Worm (Caenorhabditis elegans) whole organism, early embryonic: ENCODE measurements around the gene H06H21.11.

Source experiments
- B0310.2 ChIP-seq: sonication (generic microtip); optimal IDR thresholded peaks from 2 replicates; lab custom pipeline; 2016; ENCODE audit warnings: mild to moderate bottlenecking, missing genetic modification characterization, missing compliant biosample characterization
- F13C5.2 ChIP-seq: sonication (generic microtip); optimal IDR thresholded peaks from 2 replicates; lab custom pipeline; 2017; ENCODE audit warnings: mild to moderate bottlenecking, missing genetic modification characterization, inconsistent platforms, missing compliant biosample characterization
- aly-1 ChIP-seq: sonication (generic microtip); optimal IDR thresholded peaks from 2 replicates; lab custom pipeline; 2016; ENCODE audit warnings: missing genetic modification characterization, missing compliant biosample characterization
- ama-1 ChIP-seq: fragments of 150-350 bp; optimal IDR thresholded peaks from 2 replicates; lab custom pipeline; 2014
- ceh-13 ChIP-seq: fragments of 200-800 bp; sonication (Bioruptor generic); optimal IDR thresholded peaks from 2 replicates; lab custom pipeline; 2018; ENCODE audit warnings: mild to moderate bottlenecking, missing genetic modification characterization, missing compliant biosample characterization
- ceh-36 ChIP-seq: sonication (generic microtip); optimal IDR thresholded peaks from 2 replicates; lab custom pipeline; 2016; ENCODE audit warnings: missing genetic modification characterization, inconsistent platforms, missing compliant biosample characterization
- ets-7 ChIP-seq: sonication (generic microtip); optimal IDR thresholded peaks from 2 replicates; lab custom pipeline; 2016; ENCODE audit warnings: missing genotype, missing genetic modification characterization, missing compliant biosample characterization
- flt-1 ChIP-seq: fragments of 200-800 bp; sonication (Bioruptor generic); IDR thresholded peaks from 2 replicates; pipeline ENCODE4 v1.3.6; 2022; ENCODE audit warnings: missing genetic modification characterization, missing compliant biosample characterization
- hmbx-1 ChIP-seq: sonication (generic microtip); optimal IDR thresholded peaks from 2 replicates; lab custom pipeline; 2016; ENCODE audit warnings: mild to moderate bottlenecking, missing genetic modification characterization, missing compliant biosample characterization
- hmg-4 ChIP-seq: fragments of 200-800 bp; sonication (Bioruptor generic); optimal IDR thresholded peaks from 2 replicates; lab custom pipeline; 2018; ENCODE audit warnings: mild to moderate bottlenecking, missing genetic modification characterization, missing compliant biosample characterization
- hnd-1 ChIP-seq: sonication (generic microtip); optimal IDR thresholded peaks from 2 replicates; lab custom pipeline; 2016; ENCODE audit warnings: missing genetic modification characterization, missing compliant biosample characterization
- pes-1 ChIP-seq: fragments of 200-800 bp; sonication (Bioruptor generic); IDR thresholded peaks from 2 replicates; pipeline ENCODE4 v1.3.6; 2022; ENCODE audit warnings: missing genetic modification reagents, missing genetic modification characterization, missing compliant biosample characterization
- scrt-1 ChIP-seq: fragments of 200-800 bp; sonication (Bioruptor generic); IDR thresholded peaks from 2 replicates; pipeline ENCODE4 v1.3.6; 2022; ENCODE audit warnings: missing genetic modification characterization, missing compliant biosample characterization
- sea-1 ChIP-seq: fragments of 200-800 bp; sonication (Bioruptor generic); conservative IDR thresholded peaks from 2 replicates; pipeline ENCODE4 v1.3.6; 2022; ENCODE audit warnings: missing genetic modification characterization, missing compliant biosample characterization
- tbx-11 ChIP-seq: fragments of 200-800 bp; sonication (Bioruptor generic); IDR thresholded peaks from 2 replicates; pipeline ENCODE4 v1.3.6; 2022; ENCODE audit warnings: missing genetic modification characterization, missing compliant biosample characterization
- tbx-37 ChIP-seq: fragments of 200-800 bp; sonication (Bioruptor generic); conservative IDR thresholded peaks from 2 replicates; pipeline ENCODE4 v1.3.6; 2022; ENCODE audit warnings: missing genetic modification reagents, missing genetic modification characterization, missing compliant biosample characterization
- tra-4 ChIP-seq: sonication (generic microtip); optimal IDR thresholded peaks from 2 replicates; lab custom pipeline; 2017; ENCODE audit warnings: missing genetic modification characterization, missing compliant biosample characterization

Gene H06H21.11

ce11 chrIV:4814185-4814584 lies 7.1 kb upstream of the H06H21.11 start, which contains the start of gene srw-94:
srw-94 (plus strand) TSS chrIV:4814485.
- TF ChIP-seq tbx-11 (GFP tag; lab: Robert Waterston, UW), result no peak
- no peak for TF ChIP-seq ets-7 (tag; lab: Kevin White, UChicago)
- TF ChIP-seq ceh-36 (tag; lab: Kevin White, UChicago), result no peak
- no peak for TF ChIP-seq tbx-37 (GFP tag; lab: Robert Waterston, UW)
- TF ChIP-seq hmg-4, result no peak
- TF ChIP-seq ceh-13 (GFP tag; lab: Kevin White, UChicago), result no peak
- no peak for TF ChIP-seq hnd-1 (tag; lab: Kevin White, UChicago)
- TF ChIP-seq flt-1 (GFP tag; lab: Robert Waterston, UW), result no peak
- TF ChIP-seq hmbx-1 (tag; lab: Kevin White, UChicago), result no peak
- TF ChIP-seq tra-4 (tag; lab: Kevin White, UChicago), result no peak
- TF ChIP-seq sea-1, result no peak
- TF ChIP-seq scrt-1 (GFP tag; lab: Robert Waterston, UW), result no peak
- no peak for TF ChIP-seq pes-1 (GFP tag; lab: Robert Waterston, UW)
- TF ChIP-seq aly-1 (tag; lab: Kevin White, UChicago), result no peak
- TF ChIP-seq B0310.2 (tag; lab: Kevin White, UChicago), result no peak

- TF ChIP-seq F13C5.2 (no peak), ets-7 (tag; lab: Kevin White, UChicago) (no peak), hmg-4 (no peak), hmbx-1 (tag; lab: Kevin White, UChicago) (no peak)
Observed at ce11 chrIV:4811863-4812262, 4.7 kb upstream of the H06H21.11 start, which contains the start of gene srw-95. srw-95 (plus strand) TSS chrIV:4812075.

- TF ChIP-seq pes-1 (GFP tag; lab: Robert Waterston, UW) (no peak), tra-4 (tag; lab: Kevin White, UChicago) (no peak), ets-7 (tag; lab: Kevin White, UChicago) (no peak), ama-1 (lab: Kevin White, UChicago) (no peak), hmbx-1 (tag; lab: Kevin White, UChicago) (no peak), hnd-1 (tag; lab: Kevin White, UChicago) (no peak), ceh-13 (GFP tag; lab: Kevin White, UChicago) (no peak), F13C5.2 (peak; percentile 58), sea-1 (no peak), ceh-36 (tag; lab: Kevin White, UChicago) (no peak), flt-1 (GFP tag; lab: Robert Waterston, UW) (no peak), tbx-37 (GFP tag; lab: Robert Waterston, UW) (0 out of 2 replicates have a peak, but pooled peaks have one; percentile 22), hmg-4 (no peak), tbx-11 (GFP tag; lab: Robert Waterston, UW) (no peak)
Observed at ce11 chrIV:4810377-4810984, 3.4 kb upstream of the H06H21.11 start, which contains the start of gene eif-1.A. eif-1.A (plus strand) TSS chrIV:4810934.

ce11 chrIV:4809813-4810212 lies 2.7 kb upstream of the H06H21.11 start, which contains the start of gene H06H21.37:
H06H21.37 (minus strand) TSS chrIV:4809974.
- TF ChIP-seq hmbx-1 (tag; lab: Kevin White, UChicago), result no peak
- TF ChIP-seq tbx-11 (GFP tag; lab: Robert Waterston, UW), result no peak
- no peak for TF ChIP-seq F13C5.2

ce11 chrIV:4809397-4809796 lies 2.3 kb upstream of the H06H21.11 start, which contains the start of gene ubxn-6:
ubxn-6 (minus strand) TSS chrIV:4809497.
- TF ChIP-seq ceh-36 (tag; lab: Kevin White, UChicago), result no peak
- TF ChIP-seq tbx-11 (GFP tag; lab: Robert Waterston, UW), result no peak
- TF ChIP-seq scrt-1 (GFP tag; lab: Robert Waterston, UW), result no peak
- TF ChIP-seq pes-1 (GFP tag; lab: Robert Waterston, UW), result no peak
- TF ChIP-seq tra-4 (tag; lab: Kevin White, UChicago), result no peak
- no peak for TF ChIP-seq hnd-1 (tag; lab: Kevin White, UChicago)
- TF ChIP-seq tbx-37 (GFP tag; lab: Robert Waterston, UW), result no peak
- TF ChIP-seq B0310.2 (tag; lab: Kevin White, UChicago), result no peak
- no peak for TF ChIP-seq sea-1
- no peak for TF ChIP-seq F13C5.2
- TF ChIP-seq hmbx-1 (tag; lab: Kevin White, UChicago), result no peak

- TF ChIP-seq hmbx-1 (tag; lab: Kevin White, UChicago) (no peak), F13C5.2 (no peak), B0310.2 (tag; lab: Kevin White, UChicago) (no peak), pes-1 (GFP tag; lab: Robert Waterston, UW) (no peak), ceh-13 (GFP tag; lab: Kevin White, UChicago) (no peak), hnd-1 (tag; lab: Kevin White, UChicago) (no peak), tra-4 (tag; lab: Kevin White, UChicago) (no peak), sea-1 (no peak), ama-1 (lab: Kevin White, UChicago) (no peak), tbx-11 (GFP tag; lab: Robert Waterston, UW) (no peak), ets-7 (tag; lab: Kevin White, UChicago) (no peak)
Observed at ce11 chrIV:4806486-4806885, 633 bp downstream of the H06H21.11 start, which contains the start of gene dpf-5. dpf-5 (minus strand) TSS chrIV:4806586.

ce11 chrIV:4802494-4802893 lies 4.6 kb downstream of the H06H21.11 start, which contains the start of gene dpf-7:
dpf-7 (minus strand) TSS chrIV:4802594.
- no peak for TF ChIP-seq ets-7 (tag; lab: Kevin White, UChicago)
- no peak for TF ChIP-seq ceh-36 (tag; lab: Kevin White, UChicago)
- TF ChIP-seq B0310.2 (tag; lab: Kevin White, UChicago), result no peak
- no peak for TF ChIP-seq ama-1 (lab: Kevin White, UChicago)
- TF ChIP-seq hnd-1 (tag; lab: Kevin White, UChicago), result no peak
- TF ChIP-seq sea-1, result no peak
- no peak for TF ChIP-seq flt-1 (GFP tag; lab: Robert Waterston, UW)
- TF ChIP-seq hmbx-1 (tag; lab: Kevin White, UChicago), result no peak
